Fruit fly (Drosophila melanogaster): Measurements from ENCODE around the gene CG2116.

CG2116 gene

DNA sequence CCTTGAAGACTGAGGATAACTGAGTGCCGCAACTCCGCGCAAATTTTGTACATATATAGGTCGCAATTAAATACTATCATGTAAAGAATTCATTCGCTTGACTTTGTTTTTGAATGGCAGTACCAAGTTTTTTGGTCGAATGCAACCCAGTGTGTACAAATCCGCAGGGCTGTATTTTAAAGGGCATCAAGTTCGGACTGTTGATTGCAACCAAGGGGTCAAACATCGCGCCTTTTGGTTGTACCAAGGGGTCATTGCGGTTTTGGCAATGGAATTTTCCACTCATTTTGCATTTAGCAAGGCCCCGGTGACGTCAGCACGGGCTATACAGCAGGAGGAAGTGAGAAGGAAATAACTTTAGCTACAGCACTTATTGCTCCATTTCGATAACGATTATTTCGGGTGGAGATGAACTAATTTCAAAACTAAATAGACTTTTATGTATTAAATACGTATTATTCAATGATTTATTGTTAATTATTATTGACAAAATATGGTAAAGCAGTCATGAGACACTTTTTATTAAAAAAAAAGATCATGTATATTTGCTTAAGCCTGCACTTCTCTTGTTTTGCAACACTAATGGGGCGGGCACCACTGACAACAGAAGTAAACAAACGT lies 2.2 kb downstream of the CG2116 start, which contains the start of gene CG10958 (continued):
- TF ChIP-seq CG16813 (GFP tag; IDR thresholded peaks at IDR 0.05; ENCODE audit: partially characterized antibody), result no peak
- TF ChIP-seq fd96Cb (tag; optimal IDR thresholded peaks at IDR 0.05), result peak; percentile 28
- peak; percentile 85 for TF ChIP-seq Sry-β (GFP tag; optimal IDR thresholded peaks at IDR 0.05)
- peak; percentile 64 for TF ChIP-seq CG15269 (tag; optimal IDR thresholded peaks at IDR 0.05)
- TF ChIP-seq lola (GFP tag; optimal IDR thresholded peaks at IDR 0.05), result peak in 1 of 3 experiments; percentile 42
- peak; percentile 60 for TF ChIP-seq CG18011 (GFP tag; optimal IDR thresholded peaks at IDR 0.05)
- no peak for TF ChIP-seq CG2129 (GFP tag; IDR thresholded peaks at IDR 0.05; ENCODE audit: partially characterized antibody)
- TF ChIP-seq gcm2 (GFP tag; optimal IDR thresholded peaks at IDR 0.05), result no peak
- no peak for TF ChIP-seq en (GFP tag; optimal IDR thresholded peaks at IDR 0.05)
- TF ChIP-seq CG17829 (tag; optimal IDR thresholded peaks at IDR 0.05), result peak; percentile 59
- no peak for TF ChIP-seq CG11696 (GFP tag; IDR thresholded peaks at IDR 0.05)
- TF ChIP-seq Pdp1 (GFP tag; optimal IDR thresholded peaks at IDR 0.05), result peak; percentile 40 to 42
- no peak for TF ChIP-seq Elba2 (GFP tag; optimal IDR thresholded peaks at IDR 0.05)
- no peak for TF ChIP-seq unc-4 (GFP tag; IDR thresholded peaks at IDR 0.05; ENCODE audit: partially characterized antibody)
- TF ChIP-seq cwo (GFP tag; optimal IDR thresholded peaks at IDR 0.05), result peak; percentile 18
- TF ChIP-seq bigmax (GFP tag; optimal IDR thresholded peaks at IDR 0.05), result no peak
- TF ChIP-seq CG2202 (tag; optimal IDR thresholded peaks at IDR 0.05), result no peak
- peak; percentile 64 for TF ChIP-seq tin (GFP tag; optimal IDR thresholded peaks at IDR 0.05)
- peak; percentile 53 for TF ChIP-seq Max (GFP tag; optimal IDR thresholded peaks at IDR 0.05)
- no peak for TF ChIP-seq Ravus (GFP tag; IDR thresholded peaks at IDR 0.05)
- peak; percentile 37 for TF ChIP-seq nom (GFP tag; optimal IDR thresholded peaks at IDR 0.05)
- TF ChIP-seq zen (tag; optimal IDR thresholded peaks at IDR 0.05), result no peak
- no peak for TF ChIP-seq gro (GFP tag; optimal IDR thresholded peaks at IDR 0.05)
- TF ChIP-seq CG2875 (GFP tag; optimal IDR thresholded peaks at IDR 0.05), result peak; percentile 6
- TF ChIP-seq ranshi (GFP tag; IDR thresholded peaks at IDR 0.05), result no peak
- no peak for TF ChIP-seq CG12071 (GFP tag; optimal IDR thresholded peaks at IDR 0.05)
- TF ChIP-seq lbe (GFP tag; optimal IDR thresholded peaks at IDR 0.05), result peak; percentile 23
- TF ChIP-seq so (GFP tag; IDR thresholded peaks at IDR 0.05), result peak; percentile 53; the same call in 1 of the 3 replicates
- TF ChIP-seq CG2889 (GFP tag; IDR thresholded peaks at IDR 0.05), result no peak
- peak; percentile 35 for TF ChIP-seq Dad (GFP tag; optimal IDR thresholded peaks at IDR 0.05)
- TF ChIP-seq hb (GFP tag; IDR thresholded peaks at IDR 0.05; ENCODE audit: partially characterized antibody), result no peak
- TF ChIP-seq CG2678 (tag; optimal IDR thresholded peaks at IDR 0.05), result peak; percentile 62
- TF ChIP-seq CG18764 (GFP tag; optimal IDR thresholded peaks at IDR 0.05), result peak; percentile 48
- TF ChIP-seq Rfx (GFP tag; IDR thresholded peaks at IDR 0.05), result peak; percentile 66
- TF ChIP-seq CG30431 (GFP tag; optimal IDR thresholded peaks at IDR 0.05), result no peak
- no peak for TF ChIP-seq CG5953 (GFP tag; IDR thresholded peaks at IDR 0.05)
- no peak for TF ChIP-seq CG3995 (GFP tag; optimal IDR thresholded peaks at IDR 0.05)
- no peak for TF ChIP-seq CG6854 (GFP tag; optimal IDR thresholded peaks at IDR 0.05)
- TF ChIP-seq CG6765 (GFP tag; optimal IDR thresholded peaks at IDR 0.05), result no peak
- TF ChIP-seq CHES-1-like (GFP tag; optimal IDR thresholded peaks at IDR 0.05), result no peak
- TF ChIP-seq CG12769 (tag; optimal IDR thresholded peaks at IDR 0.05), result no peak
- TF ChIP-seq Taf1 (GFP tag; IDR thresholded peaks at IDR 0.05), result no peak
- no peak for TF ChIP-seq CG12744 (GFP tag; optimal IDR thresholded peaks at IDR 0.05)
- TF ChIP-seq wdn (GFP tag; IDR thresholded peaks at IDR 0.05), result 0 out of 2 replicates have a peak, but pooled peaks have one; percentile 27
- TF ChIP-seq CG17912 (GFP tag; optimal IDR thresholded peaks at IDR 0.05), result no peak
- no peak for TF ChIP-seq btn (GFP tag; optimal IDR thresholded peaks at IDR 0.05)
- TF ChIP-seq CG11093 (GFP tag; IDR thresholded peaks at IDR 0.05), result no peak
- TF ChIP-seq CG18599 (GFP tag; optimal IDR thresholded peaks at IDR 0.05), result peak; percentile 76
- 0 out of 2 replicates have a peak, but pooled peaks have one; percentile 16 for TF ChIP-seq CG8765 (GFP tag; IDR thresholded peaks at IDR 0.05)
